Worm (Caenorhabditis elegans) whole organism, L4 larva: ENCODE results near the gene R12B2.3.

Experiments
- F49E8.2 ChIP-seq: sonication (generic microtip); optimal IDR thresholded peaks from 2 replicates; lab custom pipeline; 2016; ENCODE audit warnings: missing compliant biosample characterization, mild to moderate bottlenecking, missing genetic modification characterization, borderline replicate concordance
- T20F7.1 ChIP-seq: fragments of 200-800 bp; sonication (Bioruptor generic); optimal IDR thresholded peaks from 2 replicates; lab custom pipeline; 2018; ENCODE audit warnings: mild to moderate bottlenecking, missing genetic modification characterization, missing compliant biosample characterization
- Y5F2A.4 ChIP-seq: fragments of 200-800 bp; sonication (Bioruptor generic); optimal IDR thresholded peaks from 2 replicates; lab custom pipeline; 2018; ENCODE audit warnings: mild to moderate bottlenecking, missing genetic modification characterization, missing compliant biosample characterization
- aly-2 ChIP-seq: sonication (generic microtip); optimal IDR thresholded peaks from 2 replicates; lab custom pipeline; 2018; ENCODE audit warnings: missing biosample characterization, missing genetic modification characterization
- ces-1 ChIP-seq: fragments of 150-350 bp; sonication (generic microtip); optimal IDR thresholded peaks from 4 replicates; lab custom pipeline; 2014; ENCODE audit warnings: missing biosample characterization, missing genetic modification reagents, missing genetic modification characterization
- fkh-10 ChIP-seq: fragments of 150-350 bp; optimal IDR thresholded peaks from 2 replicates; lab custom pipeline; 2014; ENCODE audit warnings: missing biosample characterization, missing genetic modification reagents, missing genetic modification characterization
- fos-1 ChIP-seq: fragments of 150-350 bp; optimal IDR thresholded peaks from 2 replicates; lab custom pipeline; 2014; ENCODE audit warnings: missing biosample characterization, missing genetic modification characterization
- lin-39 ChIP-seq: fragments of 150-350 bp; optimal IDR thresholded peaks from 2 replicates; lab custom pipeline; 2014; ENCODE audit warnings: missing biosample characterization, missing genetic modification reagents, missing genetic modification characterization
- mes-2 ChIP-seq: sonication (generic microtip); optimal IDR thresholded peaks from 2 replicates; lab custom pipeline; 2016; ENCODE audit warnings: missing genotype, mild to moderate bottlenecking, missing genetic modification characterization, missing compliant biosample characterization; ENCODE audit not compliant: poor library complexity, severe bottlenecking
- nhr-76 ChIP-seq: fragments of 150-350 bp; optimal IDR thresholded peaks from 2 replicates; lab custom pipeline; 2014; ENCODE audit warnings: missing biosample characterization, missing genetic modification characterization
- sdz-12 ChIP-seq: fragments of 200-800 bp; sonication (Bioruptor generic); optimal IDR thresholded peaks from 2 replicates; lab custom pipeline; 2018; ENCODE audit warnings: mild to moderate bottlenecking, missing genetic modification characterization, missing compliant biosample characterization
- zag-1 ChIP-seq: fragments of 150-350 bp; optimal IDR thresholded peaks from 2 replicates; lab custom pipeline; 2014; ENCODE audit warnings: missing biosample characterization, missing genetic modification characterization
- zip-2 ChIP-seq: fragments of 150-350 bp; optimal IDR thresholded peaks from 2 replicates; lab custom pipeline; 2014; ENCODE audit warnings: missing biosample characterization, missing genetic modification characterization

ce11 chrIII:5805273-5805672 lies at the start of gene R12B2.3:
- TF ChIP-seq F49E8.2 (no peak), fkh-10 (GFP tag; lab: Kevin White, UChicago) (no peak), ces-1 (GFP tag; lab: Kevin White, UChicago) (no peak), zag-1 (tag; lab: Kevin White, UChicago) (no peak), lin-39 (no peak), nhr-76 (tag; lab: Kevin White, UChicago) (no peak), aly-2 (tag; lab: Kevin White, UChicago) (no peak), sdz-12 (GFP tag; lab: Kevin White, UChicago) (no peak), T20F7.1 (GFP tag; lab: Kevin White, UChicago) (no peak), fos-1 (tag; lab: Kevin White, UChicago) (no peak), zip-2 (no peak), Y5F2A.4 (GFP tag; lab: Kevin White, UChicago) (no peak), mes-2 (tag; lab: Kevin White, UChicago) (no peak)
